Worm (Caenorhabditis elegans) whole organism, young adult: ENCODE data around the gene mct-5.

Experiments
- F37B4.10 ChIP-seq: fragments of 200-800 bp; sonication (Bioruptor generic); IDR thresholded peaks from 2 replicates; pipeline ENCODE4 v1.3.6; 2022; ENCODE audit warnings: missing genetic modification characterization, missing compliant biosample characterization
- ama-1 ChIP-seq, 3 experiments: fragments of 150-350 bp in 1 of 3; sonication (generic microtip) in 2 of 3; optimal IDR thresholded peaks; 2 replicates each; lab custom pipeline; 2014 to 2018; ENCODE audit warnings: missing biosample characterization in 2 of 3, missing genetic modification characterization in 2 of 3, missing genetic modification reagents in 2 of 3
- egl-18 ChIP-seq: fragments of 200-800 bp; sonication (Bioruptor generic); IDR thresholded peaks from 2 replicates; pipeline ENCODE4 v1.3.6; 2022; ENCODE audit warnings: missing genetic modification reagents, missing genetic modification characterization, missing compliant biosample characterization
- hmg-1.2 ChIP-seq: fragments of 200-800 bp; sonication (Bioruptor generic); IDR thresholded peaks from 2 replicates; pipeline ENCODE4 v1.3.6; 2022; ENCODE audit warnings: missing genetic modification reagents, missing genetic modification characterization, missing compliant biosample characterization
- hmg-20 ChIP-seq: fragments of 200-800 bp; sonication (Bioruptor generic); IDR thresholded peaks from 2 replicates; pipeline ENCODE4 v1.3.6; 2022; ENCODE audit warnings: missing genetic modification reagents, missing genetic modification characterization, missing compliant biosample characterization
- madf-6 ChIP-seq: fragments of 200-800 bp; sonication (Bioruptor generic); IDR thresholded peaks from 2 replicates; pipeline ENCODE4 v1.3.6; 2022; ENCODE audit warnings: missing genetic modification reagents, missing genetic modification characterization, missing compliant biosample characterization
- nhr-120 ChIP-seq: fragments of 200-800 bp; sonication (Bioruptor generic); IDR thresholded peaks from 2 replicates; pipeline ENCODE4 v1.3.6; 2022; ENCODE audit warnings: missing genetic modification characterization, missing compliant biosample characterization
- snpc-1.1 ChIP-seq: sonication (generic microtip); optimal IDR thresholded peaks from 2 replicates; lab custom pipeline; 2017; ENCODE audit warnings: missing genetic modification characterization, mild to moderate bottlenecking, missing compliant biosample characterization, antibody characterized with exemption, moderate library complexity, missing genotype, missing genetic modification reagents; ENCODE audit not compliant: insufficient read depth
- snpc-4 ChIP-seq, 5 experiments: fragments of 150-350 bp in 1 of 5; sonication (generic microtip) in 4 of 5; optimal IDR thresholded peaks; 2 replicates each; lab custom pipeline; 2014 to 2018; ENCODE audit warnings: missing genetic modification characterization in 5 of 5, missing biosample characterization in 3 of 5, antibody characterized with exemption in 2 of 5, mild to moderate bottlenecking in 2 of 5, missing compliant biosample characterization in 2 of 5, missing genotype in 2 of 5, moderate library complexity in 2 of 5, missing genetic modification reagents in 1 of 5
- unc-62 ChIP-seq: fragments of 150-350 bp; optimal IDR thresholded peaks from 2 replicates; lab custom pipeline; 2014; ENCODE audit warnings: missing biosample characterization, missing genetic modification reagents, missing genetic modification characterization
- ztf-22 ChIP-seq: fragments of 200-800 bp; sonication (Bioruptor generic); optimal IDR thresholded peaks from 2 replicates; lab custom pipeline; 2018; ENCODE audit warnings: mild to moderate bottlenecking, missing genetic modification characterization, moderate library complexity, missing compliant biosample characterization

DNA sequence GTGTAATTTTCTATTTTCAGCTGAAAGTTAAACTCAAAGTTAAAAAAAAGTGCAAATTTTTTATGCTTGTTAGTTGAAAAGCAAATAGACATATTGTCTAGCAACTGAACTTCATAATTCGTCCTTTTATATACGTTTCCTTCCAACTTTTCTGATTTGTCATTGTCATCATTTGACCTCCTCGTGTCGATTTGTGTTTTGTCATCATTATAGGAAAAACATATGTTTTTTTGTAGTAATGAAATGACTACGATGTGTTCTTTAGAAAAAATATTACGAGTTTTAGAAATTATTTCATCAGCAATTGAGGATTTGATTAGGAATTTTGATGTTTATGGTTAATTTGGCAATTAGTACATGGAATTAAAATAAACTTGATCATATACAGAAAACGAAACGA is 37.6 kb downstream of the mct-5 start:
- TF ChIP-seq madf-6 (GFP tag; lab: Robert Waterston, UW), result no peak
- no peak for TF ChIP-seq hmg-20 (GFP tag; lab: Robert Waterston, UW)
- TF ChIP-seq ztf-22, result no peak
- no peak for TF ChIP-seq snpc-4 (GFP tag; optimal IDR thresholded peaks at IDR 0.05; lab: Kevin White, UChicago)
- no peak for TF ChIP-seq snpc-4 (tag; optimal IDR thresholded peaks at IDR 0.05; lab: Kevin White, UChicago)
- TF ChIP-seq unc-62, result no peak
- TF ChIP-seq ama-1 (optimal IDR thresholded peaks at IDR 0.05; lab: Kevin White, UChicago), result no peak
- TF ChIP-seq ama-1 (GFP tag; optimal IDR thresholded peaks at IDR 0.05; lab: Kevin White, UChicago), result no peak
- no peak for TF ChIP-seq F37B4.10 (GFP tag; lab: Robert Waterston, UW)
- no peak for TF ChIP-seq snpc-1.1
- TF ChIP-seq hmg-1.2 (GFP tag; lab: Robert Waterston, UW), result no peak
- TF ChIP-seq nhr-120 (GFP tag; lab: Robert Waterston, UW), result no peak
- no peak for TF ChIP-seq egl-18
